Worm (Caenorhabditis elegans): Measurements from ENCODE around the gene clec-254.

ce11 chrV:18706063-18706620 lies 48.1 kb downstream of the clec-254 start, which contains the start of gene Y17D7C.1:
- TF ChIP-seq ref-1 (GFP tag; conservative IDR thresholded peaks at IDR 0.05), result no peak; the same call in 1 of the 2 replicates
- no peak for TF ChIP-seq klf-2 (GFP tag; conservative IDR thresholded peaks at IDR 0.05)
- TF ChIP-seq med-1 (GFP tag; optimal IDR thresholded peaks at IDR 0.05; ENCODE audit: insufficient read depth), result no peak
- TF ChIP-seq flt-1 (GFP tag; IDR thresholded peaks at IDR 0.05), result no peak
